Worm (Caenorhabditis elegans) whole organism, late embryonic: Measurements from ENCODE around the gene nhr-71.

Experiments used
- F13H6.1 ChIP-seq: sonication (generic microtip); optimal IDR thresholded peaks from 2 replicates; lab custom pipeline; 2016; ENCODE audit warnings: missing genetic modification characterization, missing compliant biosample characterization
- pha-4 ChIP-seq: fragments of 150-350 bp; optimal IDR thresholded peaks from 2 replicates; lab custom pipeline; 2018; ENCODE audit warnings: missing biosample characterization, missing genetic modification reagents, missing genetic modification characterization

DNA sequence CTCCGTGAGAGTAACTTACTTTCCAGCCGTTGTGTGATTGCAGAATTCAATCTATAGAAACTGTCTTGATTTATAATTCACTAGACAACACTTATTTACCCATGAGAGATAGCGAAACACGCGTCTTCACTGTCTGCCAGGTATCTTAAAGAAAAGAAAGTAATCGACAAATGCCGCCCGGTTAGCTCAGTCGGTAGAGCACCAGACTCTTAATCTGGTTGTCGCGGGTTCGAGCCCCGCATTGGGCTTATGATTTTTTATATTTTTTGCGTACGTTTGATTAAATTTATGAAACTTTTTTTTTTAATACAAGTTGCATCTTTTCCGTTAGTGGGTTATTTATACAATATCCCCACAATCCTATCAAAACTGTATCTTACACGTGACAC is 35.0 kb downstream of the nhr-71 start:
- TF ChIP-seq pha-4 (no peak), F13H6.1 (no peak)
